Fruit fly (Drosophila melanogaster): ENCODE data around the gene Polr2A.

DNA sequence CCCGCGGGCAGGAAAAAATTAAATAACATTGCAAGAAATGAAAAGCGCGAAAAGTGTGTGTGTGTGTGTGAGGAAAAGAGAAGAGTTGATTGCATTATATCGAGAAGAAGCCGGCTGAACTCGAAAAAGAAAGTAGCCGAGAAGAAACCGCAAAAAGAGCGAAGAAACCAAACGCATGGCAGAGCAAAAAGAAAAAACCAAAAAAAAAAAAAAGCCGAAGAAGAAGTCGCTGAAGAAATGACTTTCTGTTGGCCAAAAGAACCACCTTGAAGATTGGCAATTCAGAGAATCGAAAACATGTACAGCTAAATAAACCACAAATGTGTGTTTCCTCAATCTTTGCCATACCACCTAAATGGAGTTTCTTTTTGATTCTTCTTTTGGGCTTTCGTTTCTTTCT lies 46.2 kb downstream of the Polr2A start:
- TF ChIP-seq Blimp-1 (GFP tag; optimal IDR thresholded peaks at IDR 0.05) (no peak), CG30431 (GFP tag; optimal IDR thresholded peaks at IDR 0.05) (no peak), CHES-1-like (GFP tag; optimal IDR thresholded peaks at IDR 0.05) (no peak), ind (GFP tag; optimal IDR thresholded peaks at IDR 0.05) (no peak), CG1602 (GFP tag; optimal IDR thresholded peaks at IDR 0.05) (no peak), trem (tag; optimal IDR thresholded peaks at IDR 0.05) (no peak), CG31365 (tag; optimal IDR thresholded peaks at IDR 0.05) (no peak), CG6854 (GFP tag; optimal IDR thresholded peaks at IDR 0.05) (no peak), Hr39 (optimal IDR thresholded peaks at IDR 0.05) (no peak), ac (GFP tag; optimal IDR thresholded peaks at IDR 0.05) (no peak), CG32767 (GFP tag; IDR thresholded peaks at IDR 0.05) (no peak), CG9932 (GFP tag; IDR thresholded peaks at IDR 0.05) (no peak)

Data from whole organism, embryonic.